Fruit fly (Drosophila melanogaster) whole organism, prepupa: ENCODE measurements around the gene CG31751.

Source experiments
- CG6808 ChIP-seq: fragments of 200-800 bp; sonication (Bioruptor generic); optimal IDR thresholded peaks from 3 replicates; lab custom pipeline; 2017; ENCODE audit warnings: missing biosample characterization, missing genetic modification characterization, mild to moderate bottlenecking, moderate library complexity, missing genetic modification reagents
- CG7368 ChIP-seq: fragments of 200-800 bp; sonication (Bioruptor generic); optimal IDR thresholded peaks from 3 replicates; lab custom pipeline; 2016; ENCODE audit warnings: missing biosample characterization, missing genetic modification characterization
- Hr39 ChIP-seq: fragments of 200-800 bp; sonication (Bioruptor generic); optimal IDR thresholded peaks from 2 replicates; lab custom pipeline; 2016; ENCODE audit warnings: missing biosample characterization, missing genetic modification characterization
- Sox14 ChIP-seq: fragments of 200-800 bp; sonication (Bioruptor generic); optimal IDR thresholded peaks from 3 replicates; lab custom pipeline; 2016; ENCODE audit warnings: missing biosample characterization, missing genetic modification characterization

- TF ChIP-seq Hr39 (GFP tag; lab: Kevin White, UChicago) (no peak), CG6808 (GFP tag; lab: Kevin White, UChicago) (no peak), Sox14 (GFP tag; lab: Kevin White, UChicago) (no peak), CG7368 (GFP tag; lab: Kevin White, UChicago) (no peak)
These were observed 36.7 kb downstream of the CG31751 start, which contains the start of gene Irk3 for dm6 chr2L:18713686-18714085.
